Fruit fly (Drosophila melanogaster): ENCODE data around the gene TAF1B.

TAF1B gene

DNA sequence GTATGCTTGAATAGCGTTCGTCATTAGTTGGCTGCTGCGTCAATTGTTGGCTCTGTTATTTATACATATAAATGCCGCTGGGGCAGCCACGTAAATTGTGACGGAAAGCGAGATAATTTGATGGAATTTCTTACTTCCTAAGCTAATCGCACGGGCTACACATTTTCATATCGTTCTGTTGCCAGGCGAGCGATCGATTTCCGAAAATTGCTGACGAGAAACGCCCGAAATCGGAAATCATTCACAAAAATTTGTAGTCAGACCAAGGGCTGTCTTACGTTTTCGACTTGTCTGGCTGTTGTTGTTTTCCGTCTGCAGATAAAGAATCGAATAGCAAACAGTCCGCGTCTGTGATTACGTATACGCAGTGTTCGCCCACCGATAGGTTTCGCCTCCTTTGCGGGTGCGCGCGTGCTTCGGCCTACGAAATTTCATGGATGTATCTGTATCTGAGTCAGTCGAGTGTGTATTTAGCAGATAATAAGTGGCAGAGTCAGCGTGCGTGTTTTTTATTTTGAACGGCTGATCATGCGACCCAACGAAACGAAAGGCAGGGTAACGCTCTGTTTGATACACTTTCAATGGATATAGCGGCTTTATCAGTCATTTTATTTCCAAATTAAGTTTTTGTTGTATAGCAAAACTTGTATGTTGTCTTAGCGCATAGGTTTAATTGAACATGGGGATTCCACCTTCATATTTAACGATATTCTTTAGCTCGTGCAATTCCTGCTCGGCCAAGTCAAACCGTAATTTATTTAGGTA is 46.3 kb downstream of the TAF1B start (continued):
- TF ChIP-seq lov (optimal IDR thresholded peaks at IDR 0.05) (no peak), lov (GFP tag; IDR thresholded peaks at IDR 0.05) (no peak), gce (GFP tag; IDR thresholded peaks at IDR 0.05) (no peak), Myb (GFP tag; optimal IDR thresholded peaks at IDR 0.05) (peak; percentile 59), en (GFP tag; optimal IDR thresholded peaks at IDR 0.05) (peak; percentile 43), CG13624 (GFP tag; optimal IDR thresholded peaks at IDR 0.05) (peak; percentile 67), CG4404 (GFP tag; IDR thresholded peaks at IDR 0.05) (no peak), zen2 (GFP tag; IDR thresholded peaks at IDR 0.05; ENCODE audit: partially characterized antibody) (no peak), CG15269 (tag; optimal IDR thresholded peaks at IDR 0.05) (peak; percentile 82), CG9215 (GFP tag; IDR thresholded peaks at IDR 0.05) (peak; percentile 59), CHES-1-like (GFP tag; optimal IDR thresholded peaks at IDR 0.05) (peak; percentile 68), Rx (GFP tag; IDR thresholded peaks at IDR 0.05) (peak; percentile 61), CG1832 (GFP tag; optimal IDR thresholded peaks at IDR 0.05) (no peak), CG6854 (GFP tag; optimal IDR thresholded peaks at IDR 0.05) (peak; percentile 46), CG13296 (GFP tag; optimal IDR thresholded peaks at IDR 0.05) (peak; percentile 78), CG8388 (GFP tag; optimal IDR thresholded peaks at IDR 0.05) (peak; percentile 50), Dip2 (GFP tag; IDR thresholded peaks at IDR 0.05) (no peak), bab2 (GFP tag; optimal IDR thresholded peaks at IDR 0.05) (peak; percentile 66), CG7928 (GFP tag; optimal IDR thresholded peaks at IDR 0.05) (peak; percentile 33), lab (GFP tag; optimal IDR thresholded peaks at IDR 0.05) (peak; percentile 86), vnd (GFP tag; IDR thresholded peaks at IDR 0.05; ENCODE audit: partially characterized antibody) (no peak; the same call in 2 of the 3 replicates), sug (tag; optimal IDR thresholded peaks at IDR 0.05) (peak; percentile 90), Abd-B (GFP tag; optimal IDR thresholded peaks at IDR 0.05) (no peak), jigr1 (GFP tag; IDR thresholded peaks at IDR 0.05) (no peak), Aef1 (GFP tag; IDR thresholded peaks at IDR 0.05) (peak; percentile 60), knrl (GFP tag; IDR thresholded peaks at IDR 0.05; ENCODE audit: partially characterized antibody) (no peak), da (GFP tag; optimal IDR thresholded peaks at IDR 0.05) (no peak), Antp (GFP tag; optimal IDR thresholded peaks at IDR 0.05) (peak; percentile 77), disco-r (GFP tag; optimal IDR thresholded peaks at IDR 0.05) (peak; percentile 24), CG10321 (GFP tag; IDR thresholded peaks at IDR 0.05) (no peak), CG3726 (GFP tag; IDR thresholded peaks at IDR 0.05) (no peak), chm (GFP tag; IDR thresholded peaks at IDR 0.05) (peak; percentile 56; the same call in 1 of the 2 replicates), toy (GFP tag; IDR thresholded peaks at IDR 0.05) (no peak), CG1233 (GFP tag; optimal IDR thresholded peaks at IDR 0.05) (peak; percentile 55), CG4820 (GFP tag; optimal IDR thresholded peaks at IDR 0.05) (peak; percentile 33), ewg (GFP tag; optimal IDR thresholded peaks at IDR 0.05) (peak; percentile 38), lmd (GFP tag; IDR thresholded peaks at IDR 0.05) (peak; percentile 68), ci (GFP tag; IDR thresholded peaks at IDR 0.05) (peak; percentile 75), Side (GFP tag; optimal IDR thresholded peaks at IDR 0.05) (peak; percentile 46), Doc3 (GFP tag; IDR thresholded peaks at IDR 0.05; ENCODE audit: partially characterized antibody) (no peak), danr (GFP tag; IDR thresholded peaks at IDR 0.05) (no peak), sens-2 (GFP tag; IDR thresholded peaks at IDR 0.05) (no peak), CG17359 (tag; optimal IDR thresholded peaks at IDR 0.05) (peak; percentile 72), CG9817 (tag; optimal IDR thresholded peaks at IDR 0.05) (peak; percentile 74), CG2116 (GFP tag; optimal IDR thresholded peaks at IDR 0.05) (peak; percentile 3), bsh (GFP tag; optimal IDR thresholded peaks at IDR 0.05) (peak in 1 of 2 experiments; percentile 42), CoRest (tag; optimal IDR thresholded peaks at IDR 0.05) (peak; percentile 71), CG11723 (GFP tag; optimal IDR thresholded peaks at IDR 0.05) (no peak), Bgb (GFP tag; IDR thresholded peaks at IDR 0.05; ENCODE audit: partially characterized antibody) (no peak), Nf-YC (tag; optimal IDR thresholded peaks at IDR 0.05) (peak; percentile 44)
